Worm (Caenorhabditis elegans) whole organism, mixed stage, embryonic: ENCODE measurements around the gene phf-15.

ENCODE experiments used
- nhr-2 ChIP-seq: fragments of 150-350 bp; optimal IDR thresholded peaks from 2 replicates; lab custom pipeline; 2014; ENCODE audit warnings: missing biosample characterization, missing genetic modification characterization
- nhr-76 ChIP-seq: sonication (generic microtip); optimal IDR thresholded peaks from 2 replicates; lab custom pipeline; 2017; ENCODE audit warnings: missing biosample characterization, missing genetic modification characterization

DNA sequence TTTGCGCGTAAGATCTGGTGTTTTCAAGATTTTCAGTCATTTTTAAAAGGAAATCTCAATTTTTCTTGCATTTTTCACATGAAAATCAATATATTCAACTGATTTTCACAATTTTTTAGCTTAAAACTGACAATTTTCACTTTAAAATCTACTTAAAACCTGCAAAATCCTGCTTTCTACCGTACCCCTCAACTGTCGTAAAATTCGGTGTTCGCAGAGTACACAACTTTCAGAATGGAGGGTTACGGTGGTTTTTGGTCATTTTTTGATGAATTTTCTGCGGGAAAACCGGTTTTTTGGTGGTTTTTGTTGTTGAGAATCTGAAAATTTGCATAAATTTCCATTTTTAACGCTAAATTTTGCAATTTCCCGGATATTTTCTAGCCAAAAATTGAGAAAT, 10.5 kb upstream of the phf-15 start:
- TF ChIP-seq nhr-2 (tag; lab: Kevin White, UChicago) = no peak
- TF ChIP-seq nhr-76 = no peak
